Fruit fly (Drosophila melanogaster) whole organism, adult: ENCODE results near the gene CG11562.

Experiments
- CG11617 ChIP-seq: fragments of 200-800 bp; sonication (Bioruptor generic); optimal IDR thresholded peaks from 2 replicates; lab custom pipeline; 2017; ENCODE audit warnings: mild to moderate bottlenecking, missing biosample characterization, missing genetic modification reagents, missing genetic modification characterization
- CG14711 ChIP-seq: fragments of 200-800 bp; sonication (Bioruptor generic); optimal IDR thresholded peaks from 2 replicates; lab custom pipeline; 2018; ENCODE audit warnings: missing biosample characterization, mild to moderate bottlenecking, missing genetic modification characterization, moderate library complexity
- CG33017 ChIP-seq: fragments of 200-800 bp; sonication (Bioruptor generic); optimal IDR thresholded peaks from 2 replicates; lab custom pipeline; 2018; ENCODE audit warnings: missing biosample characterization, mild to moderate bottlenecking, missing genetic modification characterization, moderate library complexity
- CG5204 ChIP-seq: fragments of 200-800 bp; sonication (Bioruptor generic); optimal IDR thresholded peaks from 2 replicates; lab custom pipeline; 2016; ENCODE audit warnings: missing biosample characterization, missing genetic modification characterization
- CG7045 ChIP-seq: fragments of 200-800 bp; sonication (Bioruptor generic); optimal IDR thresholded peaks from 2 replicates; lab custom pipeline; 2017; ENCODE audit warnings: missing biosample characterization, mild to moderate bottlenecking, missing genetic modification characterization
- CG7101 ChIP-seq: fragments of 200-800 bp; sonication (Bioruptor generic); optimal IDR thresholded peaks from 2 replicates; lab custom pipeline; 2018; ENCODE audit warnings: missing biosample characterization, mild to moderate bottlenecking, missing genetic modification characterization, moderate library complexity
- Clk ChIP-seq: fragments of 200-800 bp; sonication (Bioruptor generic); optimal IDR thresholded peaks from 2 replicates; lab custom pipeline; 2017; ENCODE audit warnings: missing biosample characterization, missing genetic modification characterization
- Hr96 ChIP-seq: fragments of 200-800 bp; sonication (Bioruptor generic); optimal IDR thresholded peaks from 2 replicates; lab custom pipeline; 2016; ENCODE audit warnings: missing biosample characterization, missing genetic modification characterization
- Mnt ChIP-seq: fragments of 200-800 bp; sonication (Bioruptor generic); optimal IDR thresholded peaks from 2 replicates; lab custom pipeline; 2016; ENCODE audit warnings: missing biosample characterization, mild to moderate bottlenecking, missing genetic modification characterization
- cic ChIP-seq: fragments of 200-800 bp; sonication (Bioruptor generic); optimal IDR thresholded peaks from 2 replicates; lab custom pipeline; 2017; ENCODE audit warnings: missing biosample characterization, mild to moderate bottlenecking, missing genetic modification characterization, moderate library complexity
- kay ChIP-seq: fragments of 200-800 bp; sonication (Bioruptor generic); peaks from one replicate; lab custom pipeline; 2016; ENCODE audit warnings: missing biosample characterization, missing genetic modification characterization, borderline replicate concordance
- pad ChIP-seq: fragments of 200-800 bp; sonication (Bioruptor generic); optimal IDR thresholded peaks from 3 replicates; lab custom pipeline; 2017; ENCODE audit warnings: missing biosample characterization, missing genetic modification characterization, mild to moderate bottlenecking, moderate library complexity, missing genetic modification reagents
- tj ChIP-seq: fragments of 200-800 bp; sonication (Bioruptor generic); optimal IDR thresholded peaks from 3 replicates; lab custom pipeline; 2017; ENCODE audit warnings: missing biosample characterization, mild to moderate bottlenecking, missing genetic modification characterization, moderate library complexity

The CG11562 gene

dm6 chr2L:329661-330060, 37.4 kb downstream of the CG11562 start, which contains the start of gene CG43755:
Gene CG43755 (minus strand): TSS chr2L:329761.
- TF ChIP-seq CG5204 (GFP tag; lab: Kevin White, UChicago), result no peak
- no peak for TF ChIP-seq kay (GFP tag; lab: Kevin White, UChicago)
- no peak for TF ChIP-seq Mnt (GFP tag; lab: Kevin White, UChicago)
- TF ChIP-seq CG33017, result no peak
- no peak for TF ChIP-seq CG7045 (GFP tag; lab: Kevin White, UChicago)
- no peak for TF ChIP-seq tj (GFP tag; lab: Kevin White, UChicago)
- TF ChIP-seq CG11617 (GFP tag; lab: Kevin White, UChicago), result no peak
- TF ChIP-seq CG7101 (tag; lab: Kevin White, UChicago), result no peak
- no peak for TF ChIP-seq pad (GFP tag; lab: Kevin White, UChicago)
- TF ChIP-seq cic (GFP tag; lab: Kevin White, UChicago), result no peak
- no peak for TF ChIP-seq Clk (GFP tag; lab: Kevin White, UChicago)
- TF ChIP-seq Hr96, result no peak
- no peak for TF ChIP-seq CG14711 (tag; lab: Kevin White, UChicago)

DNA sequence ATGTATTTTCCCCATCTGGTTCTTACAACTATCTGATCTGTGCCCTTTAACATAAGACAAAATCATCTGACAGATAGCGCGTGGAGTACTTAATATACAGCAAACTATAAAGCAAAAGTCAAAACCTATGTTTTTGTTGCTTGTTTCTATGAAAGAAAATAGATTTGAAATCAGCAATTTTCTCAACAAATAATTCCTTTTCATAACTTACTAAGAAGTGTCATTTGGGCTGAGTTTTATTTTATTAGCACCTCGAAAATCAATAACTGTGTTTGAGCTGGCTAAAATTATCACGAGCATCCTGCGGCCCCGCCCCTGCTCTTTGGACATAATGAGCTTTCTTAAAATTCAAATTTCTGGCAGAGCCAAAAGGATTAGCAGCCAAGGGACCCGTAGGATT, 40.0 kb downstream of the CG11562 start, which contains the start of gene CG31921:
CG31921 (minus strand) TSS at position 101 of the 400 bp plus-strand sequence.
- no peak for TF ChIP-seq Mnt (GFP tag; lab: Kevin White, UChicago)
